Fruit fly (Drosophila melanogaster): ENCODE data around the gene cl.

Gene cl

dm6 chr2L:5517393-5517792 is 2.5 kb upstream of the cl start, which contains the start of gene CG14020:
Gene CG14020, plus strand, starts transcription at chr2L:5517737.
- TF ChIP-seq Ets98B (GFP tag; IDR thresholded peaks at IDR 0.05), result no peak
- TF ChIP-seq gl (tag; optimal IDR thresholded peaks at IDR 0.05), result no peak
- TF ChIP-seq CG34367 (tag; optimal IDR thresholded peaks at IDR 0.05), result no peak
- no peak for TF ChIP-seq CG14655 (GFP tag; optimal IDR thresholded peaks at IDR 0.05)
- TF ChIP-seq CG9948 (tag; optimal IDR thresholded peaks at IDR 0.05), result no peak
- TF ChIP-seq D1 (tag; optimal IDR thresholded peaks at IDR 0.05), result no peak
- TF ChIP-seq rn (GFP tag; IDR thresholded peaks at IDR 0.05), result no peak
- TF ChIP-seq EcR (GFP tag; optimal IDR thresholded peaks at IDR 0.05), result no peak
- no peak for TF ChIP-seq CG13204 (GFP tag; optimal IDR thresholded peaks at IDR 0.05)
- TF ChIP-seq CG4496 (GFP tag; IDR thresholded peaks at IDR 0.05), result no peak
- no peak for TF ChIP-seq CG8301 (tag; optimal IDR thresholded peaks at IDR 0.05)
- TF ChIP-seq CG15710 (tag; optimal IDR thresholded peaks at IDR 0.05), result no peak

dm6 chr2L:5520757-5521156 is 822 bp downstream of the cl start:
- TF ChIP-seq fd96Ca (GFP tag; IDR thresholded peaks at IDR 0.05) (peak; percentile 51; the same call in 1 of the 3 replicates), CG13204 (GFP tag; optimal IDR thresholded peaks at IDR 0.05) (no peak)

- TF ChIP-seq CG15710 (tag; optimal IDR thresholded peaks at IDR 0.05), result peak; percentile 65
- 0 out of 2 replicates have a peak, but pooled peaks have one; percentile 23 for TF ChIP-seq CG12605 (GFP tag; IDR thresholded peaks at IDR 0.05)
- peak; percentile 38; the same call in 1 of the 2 replicates for TF ChIP-seq Ets98B (GFP tag; IDR thresholded peaks at IDR 0.05)
- TF ChIP-seq CG8301 (tag; optimal IDR thresholded peaks at IDR 0.05), result no peak
- peak; percentile 64 for TF ChIP-seq CG34367 (tag; optimal IDR thresholded peaks at IDR 0.05)
- no peak for TF ChIP-seq Pif1A (GFP tag; optimal IDR thresholded peaks at IDR 0.05)
- TF ChIP-seq CG4496 (GFP tag; IDR thresholded peaks at IDR 0.05), result no peak
- TF ChIP-seq CG13204 (GFP tag; optimal IDR thresholded peaks at IDR 0.05), result no peak
- no peak for TF ChIP-seq D1 (tag; optimal IDR thresholded peaks at IDR 0.05)
- no peak for TF ChIP-seq CG10348 (GFP tag; IDR thresholded peaks at IDR 0.05)
- no peak for TF ChIP-seq gl (tag; optimal IDR thresholded peaks at IDR 0.05)
- TF ChIP-seq CG32121 (GFP tag; IDR thresholded peaks at IDR 0.05), result peak; percentile 58; the same call in 1 of the 2 replicates
- no peak for TF ChIP-seq EcR (GFP tag; optimal IDR thresholded peaks at IDR 0.05)
- peak; percentile 72 for TF ChIP-seq CG17806 (tag; optimal IDR thresholded peaks at IDR 0.05)
- TF ChIP-seq Pif1B (GFP tag; optimal IDR thresholded peaks at IDR 0.05), result no peak
- TF ChIP-seq fd96Ca (GFP tag; IDR thresholded peaks at IDR 0.05), result no peak
- no peak for TF ChIP-seq CG8159 (tag; optimal IDR thresholded peaks at IDR 0.05)
- TF ChIP-seq rn (GFP tag; IDR thresholded peaks at IDR 0.05), result no peak
- peak; percentile 72 for TF ChIP-seq Snoo (tag; optimal IDR thresholded peaks at IDR 0.05)
- no peak for TF ChIP-seq CG14655 (GFP tag; optimal IDR thresholded peaks at IDR 0.05)
- peak; percentile 72 for TF ChIP-seq CG9948 (tag; optimal IDR thresholded peaks at IDR 0.05)
These were observed 4.0 kb downstream of the cl start, which contains the start of the genes Vps52 and Elp4 for dm6 chr2L:5523848-5524473. Gene Vps52, minus strand, starts transcription at chr2L:5523898. Gene Elp4, plus strand, starts transcription at chr2L:5524139.

DNA sequence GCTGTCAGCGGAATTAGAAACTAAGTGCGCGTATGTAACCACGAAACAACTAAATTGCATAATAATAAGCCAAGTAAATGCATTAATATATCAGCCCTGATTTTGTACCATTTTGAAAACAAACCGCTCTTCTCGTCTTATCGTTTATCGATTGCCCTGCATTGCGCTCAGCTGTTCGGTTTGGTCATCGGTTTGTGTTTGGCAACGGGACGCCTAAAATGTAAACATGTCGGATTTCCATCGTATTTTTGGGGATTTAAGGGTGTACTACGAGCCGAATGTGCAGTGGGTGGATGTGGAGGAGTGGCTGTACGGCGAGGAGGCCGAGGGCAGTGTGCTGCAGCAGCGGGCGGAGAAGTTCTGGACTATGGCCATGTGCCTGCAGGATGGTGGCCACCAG is 5.8 kb downstream of the cl start, which contains the start of gene Cap-D3:
Gene Cap-D3 (plus strand): TSS at position 183 of the 400 bp plus-strand sequence.
- TF ChIP-seq CG10348 (GFP tag; IDR thresholded peaks at IDR 0.05), result no peak
- no peak for TF ChIP-seq CG8301 (tag; optimal IDR thresholded peaks at IDR 0.05)
- no peak for TF ChIP-seq D1 (tag; optimal IDR thresholded peaks at IDR 0.05)
- TF ChIP-seq Pif1B (GFP tag; optimal IDR thresholded peaks at IDR 0.05), result no peak
- no peak for TF ChIP-seq CG9948 (tag; optimal IDR thresholded peaks at IDR 0.05)
- TF ChIP-seq CG17806 (tag; optimal IDR thresholded peaks at IDR 0.05), result no peak
- TF ChIP-seq fd96Ca (GFP tag; IDR thresholded peaks at IDR 0.05), result no peak
- no peak for TF ChIP-seq CG13204 (GFP tag; optimal IDR thresholded peaks at IDR 0.05)
- no peak for TF ChIP-seq rn (GFP tag; IDR thresholded peaks at IDR 0.05)
- TF ChIP-seq EcR (GFP tag; optimal IDR thresholded peaks at IDR 0.05), result no peak
- TF ChIP-seq CG32121 (GFP tag; IDR thresholded peaks at IDR 0.05), result no peak
- TF ChIP-seq Pif1A (GFP tag; optimal IDR thresholded peaks at IDR 0.05), result no peak
- no peak for TF ChIP-seq Ets98B (GFP tag; IDR thresholded peaks at IDR 0.05)

dm6 chr2L:5526738-5527137 is 6.8 kb downstream of the cl start, which contains the start of gene Cox11:
Gene Cox11, plus strand, starts transcription at chr2L:5526957.
- TF ChIP-seq CG32121 (GFP tag; IDR thresholded peaks at IDR 0.05), result no peak
- TF ChIP-seq gl (tag; optimal IDR thresholded peaks at IDR 0.05), result no peak
- TF ChIP-seq CG4496 (GFP tag; IDR thresholded peaks at IDR 0.05), result no peak
- no peak for TF ChIP-seq Pif1A (GFP tag; optimal IDR thresholded peaks at IDR 0.05)
- TF ChIP-seq CG15710 (tag; optimal IDR thresholded peaks at IDR 0.05), result no peak
- TF ChIP-seq CG13204 (GFP tag; optimal IDR thresholded peaks at IDR 0.05), result no peak
- no peak for TF ChIP-seq fd96Ca (GFP tag; IDR thresholded peaks at IDR 0.05)
- no peak for TF ChIP-seq CG17806 (tag; optimal IDR thresholded peaks at IDR 0.05)
- no peak for TF ChIP-seq CG34367 (tag; optimal IDR thresholded peaks at IDR 0.05)
- TF ChIP-seq Pif1B (GFP tag; optimal IDR thresholded peaks at IDR 0.05), result no peak
- TF ChIP-seq CG10348 (GFP tag; IDR thresholded peaks at IDR 0.05), result no peak
- TF ChIP-seq D1 (tag; optimal IDR thresholded peaks at IDR 0.05), result no peak
- no peak for TF ChIP-seq rn (GFP tag; IDR thresholded peaks at IDR 0.05)

DNA sequence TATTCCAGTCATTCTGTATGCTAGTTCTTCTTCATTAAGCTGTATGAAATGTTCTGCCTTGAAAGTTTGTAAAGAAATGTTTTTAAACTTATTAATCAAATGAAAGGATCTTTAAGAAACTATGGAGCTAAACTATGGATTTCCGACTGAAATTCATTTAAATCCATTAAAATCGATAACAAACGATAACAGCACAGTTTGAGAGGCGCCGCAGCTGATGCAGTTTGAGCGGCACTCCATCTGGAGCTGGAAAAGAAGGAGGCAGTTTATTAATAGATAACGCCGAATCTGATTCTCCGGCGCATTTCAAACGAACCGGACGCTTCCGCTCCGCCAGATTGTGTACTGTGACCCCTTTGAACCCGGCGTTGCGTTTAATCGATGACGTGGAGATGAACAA is 7.9 kb downstream of the cl start, which contains the start of gene CG31915:
Gene CG31915 (plus strand): TSS at position 263 of the 400 bp plus-strand sequence.
- TF ChIP-seq CG32121 (GFP tag; IDR thresholded peaks at IDR 0.05) (0 out of 2 replicates have a peak, but pooled peaks have one; percentile 22), CG8159 (tag; optimal IDR thresholded peaks at IDR 0.05) (no peak)
